Worm (Caenorhabditis elegans) whole organism, L4 larva: Measurements from ENCODE around the gene F33G12.3.
A peak's percentile ranks its signal among the peaks of the same experiment; 100 is the strongest.

Experiments used
- Y105C5A.15 ChIP-seq: fragments of 200-800 bp; sonication (Bioruptor generic); IDR thresholded peaks from 2 replicates; pipeline ENCODE4 v1.3.6; 2022; ENCODE audit warnings: missing genetic modification characterization, missing compliant biosample characterization
- Y75B8A.6 ChIP-seq: fragments of 200-800 bp; sonication (Bioruptor generic); IDR thresholded peaks from 2 replicates; pipeline ENCODE4 v1.3.6; 2022; ENCODE audit warnings: missing genetic modification reagents, missing genetic modification characterization, missing compliant biosample characterization
- ZK337.2 ChIP-seq: fragments of 200-800 bp; sonication (Bioruptor generic); IDR thresholded peaks from 2 replicates; pipeline ENCODE4 v1.3.6; 2022; ENCODE audit warnings: missing genetic modification reagents, missing genetic modification characterization, missing compliant biosample characterization
- ama-1 ChIP-seq: fragments of 150-350 bp; optimal IDR thresholded peaks from 2 replicates; lab custom pipeline; 2014; ENCODE audit warnings: inconsistent platforms, mixed read lengths
- ceh-20 ChIP-seq: fragments of 200-800 bp; sonication (Bioruptor generic); IDR thresholded peaks from 2 replicates; pipeline ENCODE4 v1.3.6; 2022; ENCODE audit warnings: missing genetic modification reagents, missing genetic modification characterization, missing compliant biosample characterization
- ceh-28 ChIP-seq: fragments of 150-350 bp; optimal IDR thresholded peaks from 2 replicates; lab custom pipeline; 2014; ENCODE audit warnings: missing biosample characterization, missing genetic modification reagents, missing genetic modification characterization
- ceh-62 ChIP-seq: sonication (generic microtip); optimal IDR thresholded peaks from 2 replicates; lab custom pipeline; 2017; ENCODE audit warnings: missing biosample characterization, missing genetic modification characterization
- cey-2 ChIP-seq: sonication (generic microtip); optimal IDR thresholded peaks from 3 replicates; lab custom pipeline; 2017; ENCODE audit warnings: missing genetic modification characterization, mild to moderate bottlenecking, missing compliant biosample characterization, antibody characterized with exemption, borderline replicate concordance; ENCODE audit not compliant: insufficient read depth
- daf-8 ChIP-seq: fragments of 200-800 bp; sonication (Bioruptor generic); IDR thresholded peaks from 2 replicates; pipeline ENCODE4 v1.3.6; 2022; ENCODE audit warnings: missing genetic modification characterization, missing compliant biosample characterization
- dmd-6 ChIP-seq: fragments of 200-800 bp; sonication (Bioruptor generic); IDR thresholded peaks from 2 replicates; pipeline ENCODE4 v1.3.6; 2022; ENCODE audit warnings: missing genetic modification reagents, missing genetic modification characterization, missing compliant biosample characterization
- dmd-8 ChIP-seq: fragments of 200-800 bp; sonication (Bioruptor generic); IDR thresholded peaks from 2 replicates; pipeline ENCODE4 v1.3.6; 2022; ENCODE audit warnings: missing genetic modification characterization, missing compliant biosample characterization
- dpl-1 ChIP-seq: fragments of 150-350 bp; optimal IDR thresholded peaks from 2 replicates; lab custom pipeline; 2014; ENCODE audit warnings: missing biosample characterization, missing genetic modification reagents, missing genetic modification characterization
- duxl-1 ChIP-seq: sonication (generic microtip); optimal IDR thresholded peaks from 2 replicates; lab custom pipeline; 2016; ENCODE audit warnings: mild to moderate bottlenecking, missing genetic modification characterization, moderate library complexity, missing compliant biosample characterization; ENCODE audit not compliant: poor library complexity
- dve-1 ChIP-seq: sonication (generic microtip); optimal IDR thresholded peaks from 2 replicates; lab custom pipeline; 2017; ENCODE audit warnings: antibody characterized with exemption, mild to moderate bottlenecking, missing genetic modification characterization, missing compliant biosample characterization; ENCODE audit not compliant: insufficient read depth
- egl-43 ChIP-seq: fragments of 200-800 bp; sonication (Bioruptor generic); IDR thresholded peaks from 2 replicates; pipeline ENCODE4 v1.3.6; 2022; ENCODE audit warnings: missing genetic modification reagents, missing genetic modification characterization, missing compliant biosample characterization
- fkh-10 ChIP-seq: fragments of 150-350 bp; optimal IDR thresholded peaks from 2 replicates; lab custom pipeline; 2014; ENCODE audit warnings: missing biosample characterization, missing genetic modification reagents, missing genetic modification characterization
- fos-1 ChIP-seq: fragments of 150-350 bp; optimal IDR thresholded peaks from 2 replicates; lab custom pipeline; 2014; ENCODE audit warnings: missing biosample characterization, missing genetic modification characterization
- hif-1 ChIP-seq, 2 experiments: sonication (generic microtip); optimal IDR thresholded peaks; 2 replicates each; lab custom pipeline; 2016 to 2017; ENCODE audit warnings: missing compliant biosample characterization in 2 of 2, missing genetic modification characterization in 2 of 2, missing genetic modification reagents in 2 of 2, missing genotype in 2 of 2, mild to moderate bottlenecking in 1 of 2
- lim-7 ChIP-seq: fragments of 200-800 bp; sonication (Bioruptor generic); IDR thresholded peaks from 2 replicates; pipeline ENCODE4 v1.3.6; 2022; ENCODE audit warnings: missing genetic modification characterization, missing compliant biosample characterization
- lin-13 ChIP-seq: fragments of 150-350 bp; optimal IDR thresholded peaks from 2 replicates; lab custom pipeline; 2014; ENCODE audit warnings: missing biosample characterization, missing genetic modification reagents, missing genetic modification characterization
- lin-15B ChIP-seq: fragments of 150-350 bp; sonication (generic microtip); optimal IDR thresholded peaks from 3 replicates; lab custom pipeline; 2014; ENCODE audit warnings: missing biosample characterization, missing genetic modification characterization
- lin-29 ChIP-seq: fragments of 200-800 bp; sonication (Bioruptor generic); IDR thresholded peaks from 2 replicates; pipeline ENCODE4 v1.3.6; 2022; ENCODE audit warnings: missing genetic modification reagents, missing genetic modification characterization, missing compliant biosample characterization
- lin-38 ChIP-seq: fragments of 200-800 bp; sonication (Bioruptor generic); IDR thresholded peaks from 2 replicates; pipeline ENCODE4 v1.3.6; 2022; ENCODE audit warnings: missing genetic modification reagents, missing genetic modification characterization, missing compliant biosample characterization
- madf-9 ChIP-seq: fragments of 200-800 bp; sonication (Bioruptor generic); conservative IDR thresholded peaks from 2 replicates; pipeline ENCODE4 v1.3.6; 2022; ENCODE audit warnings: missing genetic modification reagents, missing genetic modification characterization, missing compliant biosample characterization
- mdl-1 ChIP-seq, 2 experiments: fragments of 150-350 bp in 1 of 2; sonication (generic microtip) in 1 of 2; optimal IDR thresholded peaks; 2 replicates each; lab custom pipeline; 2014 to 2017; ENCODE audit warnings: missing biosample characterization in 2 of 2, missing genetic modification characterization in 2 of 2
- mdt-29 ChIP-seq: fragments of 200-800 bp; sonication (Bioruptor generic); IDR thresholded peaks from 2 replicates; pipeline ENCODE4 v1.3.6; 2022; ENCODE audit warnings: missing genetic modification reagents, missing genetic modification characterization, missing compliant biosample characterization
- nhr-10 ChIP-seq: fragments of 150-350 bp; optimal IDR thresholded peaks from 2 replicates; lab custom pipeline; 2014; ENCODE audit warnings: missing biosample characterization, missing genetic modification characterization
- nhr-102 ChIP-seq: sonication (generic microtip); optimal IDR thresholded peaks from 2 replicates; lab custom pipeline; 2016; ENCODE audit warnings: mild to moderate bottlenecking, missing genetic modification characterization, moderate library complexity, missing compliant biosample characterization
- nhr-111 ChIP-seq: fragments of 200-800 bp; sonication (Bioruptor generic); optimal IDR thresholded peaks from 2 replicates; lab custom pipeline; 2018; ENCODE audit warnings: mild to moderate bottlenecking, missing genetic modification characterization, missing compliant biosample characterization
- nhr-237 ChIP-seq: sonication (generic microtip); optimal IDR thresholded peaks from 2 replicates; lab custom pipeline; 2017; ENCODE audit warnings: missing biosample characterization, missing genetic modification characterization
- nhr-25 ChIP-seq: sonication (generic microtip); optimal IDR thresholded peaks from 2 replicates; lab custom pipeline; 2017; ENCODE audit warnings: missing genetic modification characterization, mild to moderate bottlenecking, missing compliant biosample characterization, antibody characterized with exemption, moderate library complexity, borderline replicate concordance; ENCODE audit not compliant: insufficient read depth
- nhr-28 ChIP-seq: fragments of 150-350 bp; optimal IDR thresholded peaks from 2 replicates; lab custom pipeline; 2014; ENCODE audit warnings: missing biosample characterization, missing genetic modification characterization
- nhr-42 ChIP-seq: fragments of 200-800 bp; sonication (Bioruptor generic); IDR thresholded peaks from 2 replicates; pipeline ENCODE4 v1.3.6; 2022; ENCODE audit warnings: missing genetic modification characterization, missing compliant biosample characterization
- nhr-48 ChIP-seq: sonication (generic microtip); optimal IDR thresholded peaks from 2 replicates; lab custom pipeline; 2016; ENCODE audit warnings: mild to moderate bottlenecking, missing genetic modification characterization, missing compliant biosample characterization
- nhr-6 ChIP-seq: fragments of 150-350 bp; optimal IDR thresholded peaks from 2 replicates; lab custom pipeline; 2014; ENCODE audit warnings: missing biosample characterization, missing genetic modification characterization
- nhr-77 ChIP-seq: fragments of 150-350 bp; optimal IDR thresholded peaks from 2 replicates; lab custom pipeline; 2014; ENCODE audit warnings: missing biosample characterization, missing genetic modification characterization
- pqm-1 ChIP-seq: sonication (generic microtip); optimal IDR thresholded peaks from 2 replicates; lab custom pipeline; 2017; ENCODE audit warnings: missing biosample characterization, missing genetic modification characterization
- saeg-2 ChIP-seq: fragments of 200-800 bp; sonication (Bioruptor generic); IDR thresholded peaks from 2 replicates; pipeline ENCODE4 v1.3.6; 2022; ENCODE audit warnings: missing genetic modification reagents, missing genetic modification characterization, missing compliant biosample characterization
- sdz-12 ChIP-seq: fragments of 200-800 bp; sonication (Bioruptor generic); optimal IDR thresholded peaks from 2 replicates; lab custom pipeline; 2018; ENCODE audit warnings: mild to moderate bottlenecking, missing genetic modification characterization, missing compliant biosample characterization
- set-16 ChIP-seq: fragments of 200-800 bp; sonication (Bioruptor generic); IDR thresholded peaks from 2 replicates; pipeline ENCODE4 v1.3.6; 2022; ENCODE audit warnings: missing genetic modification reagents, missing genetic modification characterization, missing compliant biosample characterization
- skn-1 ChIP-seq: fragments of 150-350 bp; optimal IDR thresholded peaks from 2 replicates; lab custom pipeline; 2014; ENCODE audit warnings: missing biosample characterization, missing genetic modification characterization
- snpc-1.2 ChIP-seq: fragments of 200-800 bp; sonication (Bioruptor generic); IDR thresholded peaks from 2 replicates; pipeline ENCODE4 v1.3.6; 2022; ENCODE audit warnings: missing genetic modification reagents, missing genetic modification characterization, missing compliant biosample characterization
- spr-3 ChIP-seq: fragments of 200-800 bp; sonication (Bioruptor generic); optimal IDR thresholded peaks from 2 replicates; lab custom pipeline; 2018; ENCODE audit warnings: mild to moderate bottlenecking, missing genetic modification characterization, missing compliant biosample characterization
- tra-1 ChIP-seq: fragments of 200-800 bp; sonication (Bioruptor generic); IDR thresholded peaks from 2 replicates; pipeline ENCODE4 v1.3.6; 2022; ENCODE audit warnings: missing genetic modification reagents, missing genetic modification characterization, missing compliant biosample characterization
- unc-62 ChIP-seq, 3 experiments: fragments of 150-350 bp in 1 of 3; sonication (generic microtip); optimal IDR thresholded peaks in 2 of 3; peaks in 1 of 3; 1 replicate in 1 of 3; 2 replicates in 2 of 3; lab custom pipeline; 2014 to 2017; ENCODE audit warnings: missing biosample characterization in 3 of 3, missing genetic modification characterization in 3 of 3, missing genetic modification reagents in 3 of 3, missing genotype in 1 of 3
- zfp-2 ChIP-seq: sonication (generic microtip); optimal IDR thresholded peaks from 2 replicates; lab custom pipeline; 2016; ENCODE audit warnings: mild to moderate bottlenecking, missing genetic modification characterization, missing compliant biosample characterization
- zfp-3 ChIP-seq: fragments of 200-800 bp; sonication (Bioruptor generic); conservative IDR thresholded peaks from 2 replicates; pipeline ENCODE4 v1.3.6; 2022; ENCODE audit warnings: missing genetic modification reagents, missing genetic modification characterization, missing compliant biosample characterization
- zip-11 ChIP-seq: fragments of 200-800 bp; sonication (Bioruptor generic); IDR thresholded peaks from 2 replicates; pipeline ENCODE4 v1.3.6; 2022; ENCODE audit warnings: missing genetic modification characterization, missing compliant biosample characterization
- ztf-11 ChIP-seq: fragments of 150-350 bp; optimal IDR thresholded peaks from 2 replicates; lab custom pipeline; 2014; ENCODE audit warnings: missing biosample characterization, missing genetic modification characterization

The F33G12.3 gene

ce11 chrII:5055129-5055666 is 21.4 kb upstream of the F33G12.3 start, which contains the start of the genes ify-1 and rpl-22 (continued):
- TF ChIP-seq tra-1 (GFP tag; lab: Robert Waterston, UW) (no peak), unc-62 (GFP tag; optimal IDR thresholded peaks at IDR 0.05 in 1 of 2; lab: Kevin White, UChicago) (peak in 1 of 2 experiments; percentile 98), unc-62 (tag; optimal IDR thresholded peaks at IDR 0.05; lab: Kevin White, UChicago) (peak; percentile 35), zfp-2 (tag; lab: Kevin White, UChicago) (peak; percentile 57), madf-9 (0 out of 2 replicates have a peak, but pooled peaks have one; percentile 21), ztf-11 (no peak), ceh-28 (tag; lab: Kevin White, UChicago) (peak; percentile 46), nhr-42 (GFP tag; lab: Robert Waterston, UW) (no peak), fos-1 (tag; lab: Kevin White, UChicago) (no peak), ceh-62 (no peak), dve-1 (peak; percentile 95), nhr-48 (tag; lab: Kevin White, UChicago) (peak; percentile 43), set-16 (no peak; the same call in 1 of the 2 replicates), nhr-25 (tag; lab: Kevin White, UChicago) (peak; percentile 94), dmd-6 (GFP tag; lab: Robert Waterston, UW) (peak; percentile 49), nhr-6 (tag; lab: Kevin White, UChicago) (peak; percentile 95), skn-1 (tag; lab: Kevin White, UChicago) (no peak), nhr-111 (GFP tag; lab: Kevin White, UChicago) (no peak), egl-43 (GFP tag; lab: Robert Waterston, UW) (0 out of 2 replicates have a peak, but pooled peaks have one; percentile 42), ZK337.2 (GFP tag; lab: Robert Waterston, UW) (no peak), zip-11 (GFP tag; lab: Robert Waterston, UW) (no peak), lin-13 (GFP tag; lab: Kevin White, UChicago) (peak; percentile 89), nhr-102 (tag; lab: Kevin White, UChicago) (peak; percentile 82), daf-8 (no peak), saeg-2 (GFP tag; lab: Robert Waterston, UW) (no peak), nhr-77 (tag; lab: Kevin White, UChicago) (peak; percentile 96), nhr-237 (tag; lab: Kevin White, UChicago) (no peak), fkh-10 (GFP tag; lab: Kevin White, UChicago) (peak; percentile 91), pqm-1 (tag; lab: Kevin White, UChicago) (peak; percentile 14), mdl-1 (tag; optimal IDR thresholded peaks at IDR 0.05; lab: Kevin White, UChicago) (peak in 1 of 2 experiments; percentile 53), lin-38 (GFP tag; lab: Robert Waterston, UW) (peak; percentile 99), lim-7 (GFP tag; lab: Robert Waterston, UW) (no peak), ceh-20 (GFP tag; lab: Robert Waterston, UW) (peak; percentile 61; the same call in 1 of the 2 replicates), nhr-10 (tag; lab: Kevin White, UChicago) (peak; percentile 36), Y75B8A.6 (GFP tag; lab: Robert Waterston, UW) (0 out of 2 replicates have a peak, but pooled peaks have one; percentile 36), sdz-12 (no peak), spr-3 (GFP tag; lab: Kevin White, UChicago) (peak; percentile 24), mdt-29 (GFP tag; lab: Robert Waterston, UW) (no peak), ama-1 (lab: Kevin White, UChicago) (peak; percentile 75), hif-1 (tag; optimal IDR thresholded peaks at IDR 0.05; lab: Kevin White, UChicago) (peak; percentile 7 to 83), duxl-1 (tag; lab: Kevin White, UChicago) (peak; percentile 88), cey-2 (no peak), zfp-3 (peak; percentile 50; the same call in 1 of the 2 replicates), nhr-28 (tag; lab: Kevin White, UChicago) (peak; percentile 80), snpc-1.2 (peak; percentile 66; the same call in 1 of the 2 replicates), dpl-1 (GFP tag; lab: Kevin White, UChicago) (peak; percentile 94), Y105C5A.15 (no peak), lin-29 (GFP tag; lab: Robert Waterston, UW) (no peak), dmd-8 (GFP tag; lab: Robert Waterston, UW) (peak; percentile 20; the same call in 1 of the 2 replicates), lin-15B (tag; lab: Kevin White, UChicago) (peak; percentile 87)
